Fruit fly (Drosophila melanogaster) whole organism, embryonic: ENCODE data around the gene CG43117.

ENCODE experiments used
- Antp ChIP-seq: fragments of 200-800 bp; sonication (Bioruptor generic); optimal IDR thresholded peaks from 3 replicates; lab custom pipeline; 2016; ENCODE audit warnings: missing biosample characterization, missing genetic modification characterization
- CG10209 ChIP-seq: fragments of 200-800 bp; sonication (Bioruptor generic); optimal IDR thresholded peaks from 3 replicates; lab custom pipeline; 2017; ENCODE audit warnings: missing biosample characterization, mild to moderate bottlenecking, missing genetic modification characterization, missing genetic modification reagents
- CG10267 ChIP-seq: fragments of 200-800 bp; sonication (Bioruptor generic); optimal IDR thresholded peaks from 2 replicates; lab custom pipeline; 2018; ENCODE audit warnings: missing biosample characterization, mild to moderate bottlenecking, missing genetic modification characterization, moderate library complexity
- CG11560 ChIP-seq: fragments of 200-800 bp; sonication (Bioruptor generic); IDR thresholded peaks from 3 replicates; pipeline ENCODE4 v1.3.6; 2022; ENCODE audit warnings: missing biosample characterization, missing genetic modification characterization
- CG11695 ChIP-seq: fragments of 200-800 bp; sonication (Bioruptor generic); IDR thresholded peaks from 3 replicates; pipeline ENCODE4 v1.3.6; 2022; ENCODE audit warnings: missing biosample characterization, missing genetic modification characterization
- CG1233 ChIP-seq: fragments of 200-800 bp; sonication (Bioruptor generic); optimal IDR thresholded peaks from 4 replicates; lab custom pipeline; 2018; ENCODE audit warnings: missing biosample characterization, mild to moderate bottlenecking, missing genetic modification characterization
- CG1603 ChIP-seq: fragments of 200-800 bp; sonication (Bioruptor generic); optimal IDR thresholded peaks from 2 replicates; lab custom pipeline; 2019; ENCODE audit warnings: missing biosample characterization, mild to moderate bottlenecking, missing genetic modification characterization, moderate library complexity
- CG17359 ChIP-seq: fragments of 200-800 bp; sonication (Bioruptor generic); optimal IDR thresholded peaks from 3 replicates; lab custom pipeline; 2018; ENCODE audit warnings: missing biosample characterization, mild to moderate bottlenecking, missing genetic modification characterization, moderate library complexity
- CG17385 ChIP-seq: fragments of 200-800 bp; sonication (Bioruptor generic); optimal IDR thresholded peaks from 3 replicates; lab custom pipeline; 2018; ENCODE audit warnings: missing biosample characterization, mild to moderate bottlenecking, missing genetic modification characterization
- CG1792 ChIP-seq: fragments of 200-800 bp; sonication (Bioruptor generic); optimal IDR thresholded peaks from 2 replicates; lab custom pipeline; 2016; ENCODE audit warnings: missing biosample characterization, missing genetic modification characterization
- CG18011 ChIP-seq: fragments of 200-800 bp; sonication (Bioruptor generic); optimal IDR thresholded peaks from 2 replicates; lab custom pipeline; 2017; ENCODE audit warnings: missing biosample characterization, missing genetic modification characterization, mild to moderate bottlenecking, moderate library complexity, missing genotype
- CG18599 ChIP-seq: fragments of 200-800 bp; sonication (Bioruptor generic); optimal IDR thresholded peaks from 3 replicates; lab custom pipeline; 2017; ENCODE audit warnings: missing biosample characterization, missing genetic modification characterization, mild to moderate bottlenecking, moderate library complexity, missing genetic modification reagents
- CG2120 ChIP-seq: fragments of 200-800 bp; sonication (Bioruptor generic); optimal IDR thresholded peaks from 3 replicates; lab custom pipeline; 2016; ENCODE audit warnings: missing biosample characterization, missing genetic modification characterization
- CG31441 ChIP-seq: fragments of 200-800 bp; sonication (Bioruptor generic); IDR thresholded peaks from 2 replicates; pipeline ENCODE4 v1.3.6; 2022; ENCODE audit warnings: missing biosample characterization, missing genetic modification characterization
- CG33213 ChIP-seq: fragments of 200-800 bp; sonication (Bioruptor generic); optimal IDR thresholded peaks from 3 replicates; lab custom pipeline; 2016; ENCODE audit warnings: missing biosample characterization, missing genetic modification characterization
- CG34376 ChIP-seq: fragments of 200-800 bp; sonication (Bioruptor generic); optimal IDR thresholded peaks from 2 replicates; lab custom pipeline; 2018; ENCODE audit warnings: missing biosample characterization, mild to moderate bottlenecking, missing genetic modification characterization
- CG34422 ChIP-seq: fragments of 200-800 bp; sonication (Bioruptor generic); IDR thresholded peaks from 3 replicates; pipeline ENCODE4 v1.3.6; 2022; ENCODE audit warnings: missing biosample characterization, missing genetic modification characterization
- CG6272 ChIP-seq: fragments of 200-800 bp; sonication (Bioruptor generic); IDR thresholded peaks from 2 replicates; pipeline ENCODE4 v1.3.6; 2022; ENCODE audit warnings: missing biosample characterization, missing genetic modification characterization
- CG8290 ChIP-seq, 3 experiments: fragments of 200-800 bp; sonication (Bioruptor generic); optimal IDR thresholded peaks; 2 replicates each; lab custom pipeline; 2016 to 2019; ENCODE audit warnings: missing biosample characterization in 3 of 3, missing genetic modification characterization in 3 of 3, mild to moderate bottlenecking in 2 of 3, moderate library complexity in 1 of 3
- CG9727 ChIP-seq: fragments of 200-800 bp; sonication (Bioruptor generic); optimal IDR thresholded peaks from 3 replicates; lab custom pipeline; 2017; ENCODE audit warnings: missing biosample characterization, mild to moderate bottlenecking, missing genetic modification characterization
- CoRest ChIP-seq: fragments of 200-800 bp; sonication (Bioruptor generic); optimal IDR thresholded peaks from 3 replicates; lab custom pipeline; 2018; ENCODE audit warnings: missing biosample characterization, mild to moderate bottlenecking, missing genetic modification characterization, moderate library complexity
- Doc3 ChIP-seq: fragments of 200-800 bp; sonication (Bioruptor generic); IDR thresholded peaks from 3 replicates; pipeline ENCODE4 v1.3.6; 2022; ENCODE audit warnings: missing biosample characterization, missing genetic modification characterization; ENCODE audit not compliant: partially characterized antibody
- Dref ChIP-seq: fragments of 200-800 bp; sonication (Bioruptor generic); IDR thresholded peaks from 2 replicates; pipeline ENCODE4 v1.3.6; 2022; ENCODE audit warnings: missing biosample characterization, missing genetic modification characterization
- Drgx ChIP-seq: fragments of 200-800 bp; sonication (Bioruptor generic); IDR thresholded peaks from 2 replicates; pipeline ENCODE4 v1.3.6; 2022; ENCODE audit warnings: missing biosample characterization, missing genetic modification characterization
- ERR ChIP-seq: fragments of 200-800 bp; sonication (Bioruptor generic); optimal IDR thresholded peaks from 2 replicates; lab custom pipeline; 2016; ENCODE audit warnings: missing biosample characterization, missing genetic modification characterization
- Ets97D ChIP-seq: fragments of 200-800 bp; sonication (Bioruptor generic); optimal IDR thresholded peaks from 3 replicates; lab custom pipeline; 2016; ENCODE audit warnings: missing biosample characterization, missing genetic modification characterization
- Fer3 ChIP-seq: fragments of 200-800 bp; sonication (Bioruptor generic); optimal IDR thresholded peaks from 2 replicates; lab custom pipeline; 2018; ENCODE audit warnings: missing biosample characterization, mild to moderate bottlenecking, missing genetic modification characterization, moderate library complexity
- Hmr ChIP-seq: fragments of 200-800 bp; sonication (Bioruptor generic); optimal IDR thresholded peaks from 3 replicates; lab custom pipeline; 2017; ENCODE audit warnings: mild to moderate bottlenecking, missing biosample characterization, missing genetic modification reagents, missing genetic modification characterization
- Hr39 ChIP-seq: fragments of >200 bp; optimal IDR thresholded peaks from 2 replicates; lab custom pipeline; 2017
- Oaz ChIP-seq: fragments of 200-800 bp; sonication (Bioruptor generic); IDR thresholded peaks from 2 replicates; pipeline ENCODE4 v1.3.6; 2022; ENCODE audit warnings: missing biosample characterization, missing genetic modification characterization
- Pdp1 ChIP-seq, 2 experiments: fragments of 200-800 bp; sonication (Bioruptor generic); optimal IDR thresholded peaks; 3 replicates each; lab custom pipeline; 2016; ENCODE audit warnings: missing biosample characterization in 2 of 2, missing genetic modification characterization in 2 of 2, mild to moderate bottlenecking in 1 of 2, moderate library complexity in 1 of 2
- Rx ChIP-seq: fragments of 200-800 bp; sonication (Bioruptor generic); IDR thresholded peaks from 2 replicates; pipeline ENCODE4 v1.3.6; 2022; ENCODE audit warnings: missing biosample characterization, missing genetic modification characterization
- Sry-δ ChIP-seq: fragments of 200-800 bp; sonication (Bioruptor generic); optimal IDR thresholded peaks from 2 replicates; lab custom pipeline; 2016; ENCODE audit warnings: missing biosample characterization, missing genetic modification characterization
- TFAM ChIP-seq: fragments of 200-800 bp; sonication (Bioruptor generic); optimal IDR thresholded peaks from 2 replicates; lab custom pipeline; 2017; ENCODE audit warnings: missing biosample characterization, missing genetic modification characterization, inconsistent platforms
- Xbp1 ChIP-seq: fragments of 200-800 bp; sonication (Bioruptor generic); optimal IDR thresholded peaks from 3 replicates; lab custom pipeline; 2016; ENCODE audit warnings: missing biosample characterization, mild to moderate bottlenecking, missing genetic modification characterization
- al ChIP-seq: fragments of 200-800 bp; sonication (Bioruptor generic); IDR thresholded peaks from 2 replicates; pipeline ENCODE4 v1.3.6; 2022; ENCODE audit warnings: missing biosample characterization, missing genetic modification characterization
- ap ChIP-seq: fragments of 200-800 bp; sonication (Bioruptor generic); IDR thresholded peaks from 2 replicates; pipeline ENCODE4 v1.3.6; 2022; ENCODE audit warnings: missing biosample characterization, missing genetic modification characterization
- chif ChIP-seq, 2 experiments: fragments of 200-800 bp; sonication (Bioruptor generic); optimal IDR thresholded peaks; 3 replicates each; lab custom pipeline; 2016; ENCODE audit warnings: missing biosample characterization in 2 of 2, missing genetic modification characterization in 2 of 2
- da ChIP-seq: fragments of 200-800 bp; sonication (Bioruptor generic); optimal IDR thresholded peaks from 2 replicates; lab custom pipeline; 2016; ENCODE audit warnings: missing biosample characterization, missing genetic modification characterization
- dysf ChIP-seq: fragments of 200-800 bp; sonication (Bioruptor generic); IDR thresholded peaks from 3 replicates; pipeline ENCODE4 v1.3.6; 2022; ENCODE audit warnings: missing biosample characterization, missing genetic modification characterization
- esg ChIP-seq: fragments of 200-800 bp; sonication (Bioruptor generic); conservative IDR thresholded peaks from 2 replicates; pipeline ENCODE4 v1.3.6; 2022; ENCODE audit warnings: missing biosample characterization, missing genetic modification characterization
- gce ChIP-seq: fragments of 200-800 bp; sonication (Bioruptor generic); IDR thresholded peaks from 3 replicates; pipeline ENCODE4 v1.3.6; 2022; ENCODE audit warnings: missing biosample characterization, missing genetic modification characterization
- grau ChIP-seq: fragments of 200-800 bp; optimal IDR thresholded peaks from 3 replicates; lab custom pipeline; 2019; ENCODE audit warnings: missing biosample characterization, mild to moderate bottlenecking, missing genetic modification characterization, moderate library complexity
- gsb-n ChIP-seq: fragments of 200-800 bp; sonication (Bioruptor generic); optimal IDR thresholded peaks from 3 replicates; lab custom pipeline; 2018; ENCODE audit warnings: missing biosample characterization, mild to moderate bottlenecking, missing genetic modification characterization
- pnt ChIP-seq: fragments of 200-800 bp; sonication (Bioruptor generic); optimal IDR thresholded peaks from 3 replicates; lab custom pipeline; 2016; ENCODE audit warnings: missing biosample characterization, missing genetic modification characterization
- pros ChIP-seq: fragments of 200-800 bp; sonication (Bioruptor generic); optimal IDR thresholded peaks from 3 replicates; lab custom pipeline; 2019; ENCODE audit warnings: missing biosample characterization, mild to moderate bottlenecking, missing genetic modification characterization, moderate library complexity
- ranshi ChIP-seq: fragments of 200-800 bp; sonication (Bioruptor generic); IDR thresholded peaks from 2 replicates; pipeline ENCODE4 v1.3.6; 2022; ENCODE audit warnings: missing biosample characterization, missing genetic modification characterization
- salm ChIP-seq: fragments of 200-800 bp; sonication (Bioruptor generic); optimal IDR thresholded peaks from 2 replicates; lab custom pipeline; 2018; ENCODE audit warnings: missing biosample characterization, mild to moderate bottlenecking, missing genetic modification characterization
- stc ChIP-seq: fragments of 200-800 bp; sonication (Bioruptor generic); IDR thresholded peaks from 2 replicates; pipeline ENCODE4 v1.3.6; 2022; ENCODE audit warnings: missing biosample characterization, missing genetic modification characterization
- stwl ChIP-seq: fragments of 200-800 bp; sonication (Bioruptor generic); optimal IDR thresholded peaks from 3 replicates; lab custom pipeline; 2018; ENCODE audit warnings: missing biosample characterization, mild to moderate bottlenecking, missing genetic modification characterization, moderate library complexity
- tap ChIP-seq: fragments of 200-800 bp; optimal IDR thresholded peaks from 3 replicates; lab custom pipeline; 2019; ENCODE audit warnings: missing biosample characterization, mild to moderate bottlenecking, missing genetic modification characterization, moderate library complexity

Gene CG43117

dm6 chr3R:26436540-26436939, 18.1 kb upstream of the CG43117 start (continued):
- TF ChIP-seq ap: peak; percentile 57; the same call in 1 of the 2 replicates
- TF ChIP-seq CG8290 (GFP tag; optimal IDR thresholded peaks at IDR 0.05; lab: Kevin White, UChicago): no peak
- TF ChIP-seq CG8290 (tag; optimal IDR thresholded peaks at IDR 0.05; lab: Kevin White, UChicago): peak in 1 of 2 experiments; percentile 70
- no peak for TF ChIP-seq Sry-δ (GFP tag; lab: Kevin White, UChicago)
- TF ChIP-seq CoRest (tag; lab: Kevin White, UChicago): peak; percentile 37
- peak; percentile 71; the same call in 1 of the 2 replicates for TF ChIP-seq Drgx (GFP tag; lab: Robert Waterston, UW)
- TF ChIP-seq TFAM (GFP tag; lab: Kevin White, UChicago): no peak
- TF ChIP-seq Hr39 (lab: Kevin White, UChicago): no peak
- TF ChIP-seq Fer3 (tag; lab: Kevin White, UChicago): peak; percentile 38
- peak; percentile 21 to 38 for TF ChIP-seq Pdp1 (GFP tag; optimal IDR thresholded peaks at IDR 0.05; lab: Kevin White, UChicago)
- no peak for TF ChIP-seq CG11560 (tag; lab: Robert Waterston, UW)
- TF ChIP-seq Xbp1: peak; percentile 59
- TF ChIP-seq gsb-n (tag; lab: Kevin White, UChicago): peak; percentile 35
- TF ChIP-seq pros (GFP tag; lab: Kevin White, UChicago): no peak
- peak; percentile 5 for TF ChIP-seq CG10209
- TF ChIP-seq CG17359: peak; percentile 65
- 0 out of 3 replicates have a peak, but pooled peaks have one; percentile 40 for TF ChIP-seq dysf (GFP tag; lab: Robert Waterston, UW)
- TF ChIP-seq stwl (tag; lab: Kevin White, UChicago): no peak
- TF ChIP-seq CG10267 (tag; lab: Kevin White, UChicago): peak; percentile 13
- TF ChIP-seq CG6272 (GFP tag; lab: Robert Waterston, UW): no peak
- TF ChIP-seq tap (tag; lab: Kevin White, UChicago): peak; percentile 23
- peak; percentile 43; the same call in 1 of the 2 replicates for TF ChIP-seq ranshi (GFP tag; lab: Robert Waterston, UW)
- TF ChIP-seq CG9727 (GFP tag; lab: Kevin White, UChicago): peak; percentile 25
- no peak for TF ChIP-seq CG1233
- TF ChIP-seq gce (GFP tag; lab: Robert Waterston, UW): peak; percentile 23; the same call in 1 of the 3 replicates
- no peak for TF ChIP-seq Dref (GFP tag; lab: Robert Waterston, UW)
- no peak for TF ChIP-seq Doc3 (GFP tag; lab: Robert Waterston, UW)
- peak; percentile 57; the same call in 1 of the 3 replicates for TF ChIP-seq CG11695 (GFP tag; lab: Robert Waterston, UW)
- 0 out of 2 replicates have a peak, but pooled peaks have one; percentile 17 for TF ChIP-seq al (GFP tag; lab: Robert Waterston, UW)
- peak; percentile 63 for TF ChIP-seq stc
- TF ChIP-seq CG34376: no peak
- peak; percentile 83 for TF ChIP-seq CG1603 (tag; lab: Kevin White, UChicago)
- TF ChIP-seq CG34422: peak; percentile 47; the same call in 1 of the 3 replicates
- no peak for TF ChIP-seq Hmr (GFP tag; lab: Kevin White, UChicago)
- TF ChIP-seq CG18011 (GFP tag; lab: Kevin White, UChicago): no peak
- no peak for TF ChIP-seq CG33213 (GFP tag; lab: Kevin White, UChicago)
- peak; percentile 39 for TF ChIP-seq CG18599 (GFP tag; lab: Kevin White, UChicago)
- TF ChIP-seq grau: peak; percentile 38
- TF ChIP-seq esg: peak; percentile 33; the same call in 1 of the 2 replicates
- peak; percentile 40 for TF ChIP-seq CG1792 (GFP tag; lab: Kevin White, UChicago)
- TF ChIP-seq Antp (GFP tag; lab: Kevin White, UChicago): peak; percentile 10
- TF ChIP-seq Rx (GFP tag; lab: Robert Waterston, UW): no peak
- no peak for TF ChIP-seq salm
- TF ChIP-seq Ets97D (GFP tag; lab: Kevin White, UChicago): no peak
- TF ChIP-seq da (GFP tag; lab: Kevin White, UChicago): peak; percentile 8
- peak; percentile 29 for TF ChIP-seq pnt (GFP tag; lab: Kevin White, UChicago)
- TF ChIP-seq CG17385: peak; percentile 19
- no peak for TF ChIP-seq Oaz (GFP tag; lab: Robert Waterston, UW)
- TF ChIP-seq chif (GFP tag; optimal IDR thresholded peaks at IDR 0.05; lab: Kevin White, UChicago): peak; percentile 44 to 47
- peak; percentile 20 for TF ChIP-seq CG2120 (GFP tag; lab: Kevin White, UChicago)
- peak; percentile 56 for TF ChIP-seq CG31441 (GFP tag; lab: Robert Waterston, UW)
- TF ChIP-seq ERR (GFP tag; lab: Kevin White, UChicago): no peak
